Worm (Caenorhabditis elegans): ENCODE results near the gene F49H12.2.

- TF ChIP-seq scrt-1 (GFP tag; IDR thresholded peaks at IDR 0.05) (no peak), tbx-37 (GFP tag; conservative IDR thresholded peaks at IDR 0.05) (no peak), flt-1 (GFP tag; IDR thresholded peaks at IDR 0.05) (no peak), ets-7 (tag; optimal IDR thresholded peaks at IDR 0.05) (no peak), ceh-36 (tag; optimal IDR thresholded peaks at IDR 0.05) (no peak), ama-1 (optimal IDR thresholded peaks at IDR 0.05) (no peak)
Observed at ce11 chrX:2042621-2043020, 42.5 kb upstream of the F49H12.2 start.
